Worm (Caenorhabditis elegans) whole organism, midembryonic: ENCODE results near the gene ssq-1.

Experiments
- flt-1 ChIP-seq: fragments of 200-800 bp; sonication (Bioruptor generic); IDR thresholded peaks from 2 replicates; pipeline ENCODE4 v1.3.6; 2022; ENCODE audit warnings: missing genetic modification characterization, missing compliant biosample characterization
- klf-2 ChIP-seq: fragments of 200-800 bp; sonication (Bioruptor generic); conservative IDR thresholded peaks from 2 replicates; pipeline ENCODE4 v1.3.6; 2022; ENCODE audit warnings: missing genetic modification reagents, missing genetic modification characterization, missing compliant biosample characterization
- ref-1 ChIP-seq: fragments of 200-800 bp; sonication (Bioruptor generic); conservative IDR thresholded peaks from 2 replicates; pipeline ENCODE4 v1.3.6; 2022; ENCODE audit warnings: missing genetic modification reagents, missing genetic modification characterization, missing compliant biosample characterization
- tab-1 ChIP-seq: fragments of 200-800 bp; sonication (Bioruptor generic); IDR thresholded peaks from 2 replicates; pipeline ENCODE4 v1.3.6; 2022; ENCODE audit warnings: missing genetic modification characterization, missing compliant biosample characterization

- TF ChIP-seq klf-2 (no peak), tab-1 (GFP tag; lab: Robert Waterston, UW) (no peak), flt-1 (GFP tag; lab: Robert Waterston, UW) (no peak), ref-1 (GFP tag; lab: Robert Waterston, UW) (no peak)
Observed at ce11 chrIV:9810633-9811032, 41.7 kb upstream of the ssq-1 start, which contains the start of gene dct-15.
